Worm (Caenorhabditis elegans): ENCODE results near the gene mrps-31.

The mrps-31 gene

DNA sequence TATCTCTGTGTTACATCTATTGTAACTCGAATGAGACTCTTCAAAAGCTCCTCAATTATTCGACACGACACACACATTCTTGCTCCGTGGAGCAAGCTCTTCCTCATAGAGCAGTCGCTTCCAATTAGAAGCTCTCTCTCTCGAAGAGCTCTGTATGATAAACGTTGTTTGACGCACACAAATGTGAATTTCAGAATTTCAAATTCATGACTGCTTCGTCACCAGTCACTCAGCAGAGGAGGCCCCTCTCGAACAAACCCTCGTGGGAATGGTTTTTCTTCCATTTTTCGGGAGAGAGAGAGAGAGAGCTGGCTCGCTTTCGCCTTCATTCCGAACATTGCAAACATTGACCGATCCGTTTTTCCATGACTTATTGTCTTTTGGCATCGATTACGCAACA lies 2.2 kb upstream of the mrps-31 start:
- TF ChIP-seq unc-55 (GFP tag; optimal IDR thresholded peaks at IDR 0.05) (peak; percentile 1), Y55F3AM.14 (GFP tag; optimal IDR thresholded peaks at IDR 0.05) (no peak), zag-1 (tag; optimal IDR thresholded peaks at IDR 0.05) (peak; percentile 2), nhr-10 (tag; optimal IDR thresholded peaks at IDR 0.05) (no peak), sem-4 (tag; optimal IDR thresholded peaks at IDR 0.05) (no peak), nhr-6 (tag; optimal IDR thresholded peaks at IDR 0.05) (no peak), unc-62 (GFP tag; optimal IDR thresholded peaks at IDR 0.05) (no peak), nhr-21 (tag; optimal IDR thresholded peaks at IDR 0.05) (no peak), nhr-25 (tag; optimal IDR thresholded peaks at IDR 0.05) (no peak), aly-2 (tag; optimal IDR thresholded peaks at IDR 0.05) (no peak)

DNA sequence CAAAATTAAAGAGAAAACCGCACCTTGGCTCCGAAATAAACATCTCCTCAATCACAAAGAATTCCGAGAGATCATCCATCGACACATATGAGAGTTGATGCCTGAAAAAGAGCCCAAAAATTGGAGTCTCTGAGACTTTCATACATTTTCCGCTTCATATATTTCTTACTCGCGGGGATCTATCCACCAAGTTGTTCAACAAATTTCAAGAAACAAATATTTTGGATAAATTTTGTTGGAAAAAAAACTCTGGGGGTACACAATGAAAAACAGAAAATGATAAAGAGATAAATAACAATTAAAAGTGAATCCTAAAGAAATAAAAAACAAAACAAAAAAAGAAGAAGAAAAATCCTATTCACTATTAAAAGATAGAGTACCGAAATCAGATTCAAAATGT lies 3.1 kb downstream of the mrps-31 start, which contains the start of gene sel-8:
Gene sel-8, minus strand, starts transcription at position 101 of the 400 bp plus-strand sequence.
- TF ChIP-seq nhr-21 (tag; optimal IDR thresholded peaks at IDR 0.05), result no peak
- no peak for TF ChIP-seq lin-13 (GFP tag; optimal IDR thresholded peaks at IDR 0.05)
- no peak for TF ChIP-seq ztf-11 (tag; optimal IDR thresholded peaks at IDR 0.05)
- TF ChIP-seq ztf-4 (tag; optimal IDR thresholded peaks at IDR 0.05), result no peak
- no peak for TF ChIP-seq nhr-25 (tag; optimal IDR thresholded peaks at IDR 0.05)
- no peak for TF ChIP-seq nhr-10 (tag; optimal IDR thresholded peaks at IDR 0.05)
- TF ChIP-seq alr-1 (tag; optimal IDR thresholded peaks at IDR 0.05), result no peak
- no peak for TF ChIP-seq nhr-6 (tag; optimal IDR thresholded peaks at IDR 0.05)
- no peak for TF ChIP-seq crh-2 (tag; optimal IDR thresholded peaks at IDR 0.05)
- no peak for TF ChIP-seq egl-27 (tag; optimal IDR thresholded peaks at IDR 0.05)
- no peak for TF ChIP-seq F13H6.1 (tag; optimal IDR thresholded peaks at IDR 0.05)
- no peak for TF ChIP-seq lin-11 (tag; optimal IDR thresholded peaks at IDR 0.05)
- no peak for TF ChIP-seq dmd-4 (tag; optimal IDR thresholded peaks at IDR 0.05)
- TF ChIP-seq ceh-16 (tag; optimal IDR thresholded peaks at IDR 0.05), result no peak
- TF ChIP-seq skn-1 (tag; optimal IDR thresholded peaks at IDR 0.05), result no peak
- no peak for TF ChIP-seq nhr-129 (tag; optimal IDR thresholded peaks at IDR 0.05)
- TF ChIP-seq nhr-11 (tag; optimal IDR thresholded peaks at IDR 0.05), result no peak
- TF ChIP-seq lin-39 (tag; optimal IDR thresholded peaks at IDR 0.05), result no peak
- no peak for TF ChIP-seq C34F6.9 (tag; optimal IDR thresholded peaks at IDR 0.05)
- TF ChIP-seq unc-39 (tag; optimal IDR thresholded peaks at IDR 0.05), result no peak

DNA sequence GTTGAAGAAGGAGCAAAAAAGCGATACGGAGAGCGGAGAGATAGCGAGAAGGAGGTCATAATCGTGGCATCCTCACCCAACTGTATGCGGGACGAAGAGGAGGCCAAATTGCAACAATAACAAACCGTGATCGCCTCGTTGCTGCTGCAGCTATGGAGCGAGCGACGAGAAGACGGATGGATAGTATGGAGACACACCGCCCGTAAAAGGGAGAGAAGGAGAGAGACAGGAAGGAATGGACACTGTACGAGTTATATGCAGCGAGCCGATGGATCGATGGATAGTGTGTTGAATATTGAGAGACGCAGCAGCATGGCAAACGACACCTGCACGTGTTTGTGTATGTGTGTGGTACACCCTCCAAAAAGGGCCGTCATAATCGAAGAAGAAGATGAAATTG lies 6.4 kb downstream of the mrps-31 start:
- TF ChIP-seq nhr-129 (tag; optimal IDR thresholded peaks at IDR 0.05), result peak; percentile 15
- TF ChIP-seq lin-13 (GFP tag; optimal IDR thresholded peaks at IDR 0.05), result no peak

DNA sequence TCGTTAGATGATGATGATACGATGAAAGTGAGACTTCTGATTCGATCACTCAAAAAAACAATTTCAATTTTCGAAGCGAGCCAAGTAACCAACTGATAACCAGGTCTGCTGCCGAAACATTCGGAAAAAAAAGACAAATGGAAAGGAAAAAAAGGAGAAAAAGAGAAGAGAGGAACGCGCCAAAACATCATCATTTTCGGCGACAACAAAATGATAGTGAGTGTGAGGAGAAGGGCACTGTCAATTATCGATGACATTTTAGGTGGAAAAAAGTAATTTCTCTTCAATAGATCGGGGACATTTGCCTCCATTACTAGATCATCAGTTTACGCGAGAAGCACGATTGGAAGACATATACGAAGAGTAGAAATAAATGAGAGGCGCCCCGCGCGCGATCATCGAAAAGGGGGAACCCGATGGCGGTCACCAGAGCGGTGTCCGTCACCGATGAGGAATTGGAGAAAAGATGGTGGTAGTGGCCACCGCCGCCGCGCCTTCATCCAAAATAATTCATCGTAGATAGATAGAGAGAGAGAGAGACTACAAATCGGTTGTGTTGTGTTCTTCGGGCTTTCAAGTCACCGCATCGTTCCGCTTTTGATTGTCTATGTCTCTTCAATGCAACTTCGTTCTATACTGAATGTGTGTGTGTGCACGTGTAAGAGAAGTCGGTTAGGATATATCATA lies 8.8 kb downstream of the mrps-31 start:
- TF ChIP-seq mbf-1 (tag; optimal IDR thresholded peaks at IDR 0.05) (no peak), lin-39 (tag; optimal IDR thresholded peaks at IDR 0.05) (no peak), mdl-1 (tag; optimal IDR thresholded peaks at IDR 0.05) (peak; percentile 10 to 43), snpc-4 (tag; optimal IDR thresholded peaks at IDR 0.05) (no peak), lsy-2 (tag; optimal IDR thresholded peaks at IDR 0.05) (peak in 1 of 2 experiments; percentile 10), fos-1 (tag; optimal IDR thresholded peaks at IDR 0.05) (peak; percentile 37), egl-27 (tag; optimal IDR thresholded peaks at IDR 0.05) (no peak), nhr-11 (tag; optimal IDR thresholded peaks at IDR 0.05) (no peak), nhr-25 (tag; optimal IDR thresholded peaks at IDR 0.05) (peak; percentile 32), ceh-16 (tag; optimal IDR thresholded peaks at IDR 0.05) (peak; percentile 63), nhr-21 (tag; optimal IDR thresholded peaks at IDR 0.05) (peak; percentile 30), sma-9 (GFP tag; optimal IDR thresholded peaks at IDR 0.05) (peak; percentile 24), sma-9 (tag; optimal IDR thresholded peaks at IDR 0.05) (no peak)

DNA sequence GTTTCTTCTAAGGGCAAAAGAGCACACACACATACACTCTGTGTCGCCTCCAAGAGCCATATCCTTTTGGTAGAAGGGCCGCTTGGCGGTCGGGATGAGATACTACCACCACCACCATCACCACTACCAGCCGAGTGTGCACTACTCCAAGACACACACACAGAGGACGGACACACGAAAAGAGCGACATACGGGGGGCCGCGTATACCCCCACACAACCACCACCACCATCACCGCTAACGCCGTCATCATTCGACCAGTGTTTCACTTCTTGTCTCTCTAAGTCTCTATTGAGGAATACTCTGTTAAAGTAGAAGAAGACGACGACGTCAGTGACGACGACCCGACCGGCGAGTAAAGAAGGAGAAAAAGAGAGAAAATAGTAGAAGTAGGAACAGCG lies 9.5 kb downstream of the mrps-31 start:
- TF ChIP-seq mdl-1 (tag; optimal IDR thresholded peaks at IDR 0.05) (peak in 1 of 2 experiments; percentile 13), Y55F3AM.14 (GFP tag; optimal IDR thresholded peaks at IDR 0.05) (no peak), lin-39 (tag; optimal IDR thresholded peaks at IDR 0.05) (no peak), lsy-2 (tag; optimal IDR thresholded peaks at IDR 0.05) (peak in 1 of 2 experiments; percentile 37), nhr-25 (tag; optimal IDR thresholded peaks at IDR 0.05) (no peak), nhr-10 (tag; optimal IDR thresholded peaks at IDR 0.05) (no peak), alr-1 (tag; optimal IDR thresholded peaks at IDR 0.05) (no peak), C34F6.9 (tag; optimal IDR thresholded peaks at IDR 0.05) (peak; percentile 12), mbf-1 (tag; optimal IDR thresholded peaks at IDR 0.05) (no peak), sem-4 (tag; optimal IDR thresholded peaks at IDR 0.05) (peak; percentile 3), skn-1 (tag; optimal IDR thresholded peaks at IDR 0.05) (no peak), unc-39 (tag; optimal IDR thresholded peaks at IDR 0.05) (no peak), nhr-12 (tag; optimal IDR thresholded peaks at IDR 0.05) (no peak), fos-1 (tag; optimal IDR thresholded peaks at IDR 0.05) (no peak), ztf-4 (tag; optimal IDR thresholded peaks at IDR 0.05) (no peak), F13H6.1 (tag; optimal IDR thresholded peaks at IDR 0.05) (peak; percentile 69), nhr-129 (tag; optimal IDR thresholded peaks at IDR 0.05) (peak; percentile 14), lin-13 (GFP tag; optimal IDR thresholded peaks at IDR 0.05) (peak; percentile 14), unc-62 (GFP tag; optimal IDR thresholded peaks at IDR 0.05) (no peak), nhr-6 (tag; optimal IDR thresholded peaks at IDR 0.05) (no peak), zag-1 (tag; optimal IDR thresholded peaks at IDR 0.05) (no peak), nhr-11 (tag; optimal IDR thresholded peaks at IDR 0.05) (no peak), dmd-4 (tag; optimal IDR thresholded peaks at IDR 0.05) (no peak), snpc-4 (tag; optimal IDR thresholded peaks at IDR 0.05) (peak; percentile 35), ztf-11 (tag; optimal IDR thresholded peaks at IDR 0.05) (no peak), crh-2 (tag; optimal IDR thresholded peaks at IDR 0.05) (peak; percentile 7), unc-55 (GFP tag; optimal IDR thresholded peaks at IDR 0.05) (peak; percentile 48), lin-11 (tag; optimal IDR thresholded peaks at IDR 0.05) (peak; percentile 16), sma-3 (GFP tag; optimal IDR thresholded peaks at IDR 0.05) (no peak)
